Fruit fly (Drosophila melanogaster): Measurements from ENCODE around the gene CG14312.

Gene CG14312

dm6 chr3R:18283441-18283840 lies at the start of gene CG14312, which contains the start of gene CG8064 (continued):
- TF ChIP-seq wek (GFP tag; optimal IDR thresholded peaks at IDR 0.05) (no peak), Fer1 (GFP tag; optimal IDR thresholded peaks at IDR 0.05) (no peak), stwl (tag; optimal IDR thresholded peaks at IDR 0.05) (peak; percentile 73), Stat92E (GFP tag; optimal IDR thresholded peaks at IDR 0.05) (no peak), CG1233 (GFP tag; optimal IDR thresholded peaks at IDR 0.05) (no peak), disco-r (GFP tag; optimal IDR thresholded peaks at IDR 0.05) (no peak), sens (GFP tag) (no peak), CG31388 (GFP tag; optimal IDR thresholded peaks at IDR 0.05) (no peak), CG13424 (tag; optimal IDR thresholded peaks at IDR 0.05) (no peak), CG14965 (GFP tag; optimal IDR thresholded peaks at IDR 0.05; ENCODE audit: borderline replicate concordance) (no peak), fd64A (GFP tag; optimal IDR thresholded peaks at IDR 0.05) (no peak), CG12219 (GFP tag; optimal IDR thresholded peaks at IDR 0.05) (no peak), Hmr (GFP tag; optimal IDR thresholded peaks at IDR 0.05) (no peak), C15 (GFP tag; IDR thresholded peaks at IDR 0.05) (no peak), CG2199 (GFP tag; IDR thresholded peaks at IDR 0.05) (no peak), ftz-f1 (GFP tag; optimal IDR thresholded peaks at IDR 0.05) (no peak), CG17186 (GFP tag; optimal IDR thresholded peaks at IDR 0.05) (no peak), ERR (GFP tag; optimal IDR thresholded peaks at IDR 0.05) (no peak), Opbp (GFP tag; IDR thresholded peaks at IDR 0.05; ENCODE audit: partially characterized antibody) (peak; percentile 75), NC2α (GFP tag; optimal IDR thresholded peaks at IDR 0.05) (no peak), CG8089 (GFP tag; optimal IDR thresholded peaks at IDR 0.05) (no peak), sqz (GFP tag; optimal IDR thresholded peaks at IDR 0.05) (no peak), CG10321 (GFP tag; IDR thresholded peaks at IDR 0.05) (no peak), CG17361 (GFP tag; IDR thresholded peaks at IDR 0.05) (no peak), ATbp (GFP tag; optimal IDR thresholded peaks at IDR 0.05) (no peak), CG31441 (GFP tag; IDR thresholded peaks at IDR 0.05) (no peak), kni (GFP tag; optimal IDR thresholded peaks at IDR 0.05) (no peak), run (tag; optimal IDR thresholded peaks at IDR 0.05) (no peak), D19B (GFP tag; optimal IDR thresholded peaks at IDR 0.05) (no peak), unc-4 (GFP tag; IDR thresholded peaks at IDR 0.05; ENCODE audit: partially characterized antibody) (peak; percentile 66), CG13296 (GFP tag; optimal IDR thresholded peaks at IDR 0.05) (no peak), CG17359 (tag; optimal IDR thresholded peaks at IDR 0.05) (no peak), Hand (GFP tag; optimal IDR thresholded peaks at IDR 0.05) (no peak), nmo (GFP tag; optimal IDR thresholded peaks at IDR 0.05) (peak; percentile 30), Bteb2 (GFP tag; optimal IDR thresholded peaks at IDR 0.05) (no peak), da (GFP tag; optimal IDR thresholded peaks at IDR 0.05) (no peak), CG3995 (GFP tag; optimal IDR thresholded peaks at IDR 0.05) (peak; percentile 76), CG4854 (GFP tag; optimal IDR thresholded peaks at IDR 0.05) (no peak), HmgD (GFP tag; optimal IDR thresholded peaks at IDR 0.05) (no peak), CG15073 (GFP tag; optimal IDR thresholded peaks at IDR 0.05) (no peak), CG1602 (GFP tag; optimal IDR thresholded peaks at IDR 0.05) (no peak), pnt (GFP tag; optimal IDR thresholded peaks at IDR 0.05) (no peak), CG4820 (GFP tag; optimal IDR thresholded peaks at IDR 0.05) (no peak), sim (GFP tag; IDR thresholded peaks at IDR 0.05) (no peak), Doc3 (GFP tag; IDR thresholded peaks at IDR 0.05; ENCODE audit: partially characterized antibody) (peak; percentile 21; the same call in 1 of the 3 replicates), crc (GFP tag; optimal IDR thresholded peaks at IDR 0.05) (no peak), crp (GFP tag; optimal IDR thresholded peaks at IDR 0.05) (peak in 1 of 2 experiments; percentile 32), BtbVII (GFP tag; optimal IDR thresholded peaks at IDR 0.05) (no peak), dmrt11E (tag; optimal IDR thresholded peaks at IDR 0.05) (no peak), CG9437 (GFP tag; optimal IDR thresholded peaks at IDR 0.05) (no peak), CG7987 (GFP tag; optimal IDR thresholded peaks at IDR 0.05) (no peak)
